Fruit fly (Drosophila melanogaster) whole organism, embryonic: ENCODE data around the gene Hand.

Experiments
- CG10543 ChIP-seq: fragments of 200-800 bp; sonication (Bioruptor generic); optimal IDR thresholded peaks from 3 replicates; lab custom pipeline; 2017; ENCODE audit warnings: missing biosample characterization, mild to moderate bottlenecking, missing genetic modification characterization, moderate library complexity
- CG10565 ChIP-seq: fragments of 200-800 bp; sonication (Bioruptor generic); optimal IDR thresholded peaks from 3 replicates; lab custom pipeline; 2016; ENCODE audit warnings: missing biosample characterization, mild to moderate bottlenecking, missing genetic modification characterization
- CG10979 ChIP-seq: fragments of 200-800 bp; sonication (Bioruptor generic); optimal IDR thresholded peaks from 2 replicates; lab custom pipeline; 2018; ENCODE audit warnings: missing biosample characterization, mild to moderate bottlenecking, missing genetic modification characterization, moderate library complexity
- CG11695 ChIP-seq: fragments of 200-800 bp; sonication (Bioruptor generic); IDR thresholded peaks from 3 replicates; pipeline ENCODE4 v1.3.6; 2022; ENCODE audit warnings: missing biosample characterization, missing genetic modification characterization
- CG12071 ChIP-seq: fragments of 200-800 bp; sonication (Bioruptor generic); optimal IDR thresholded peaks from 3 replicates; lab custom pipeline; 2018; ENCODE audit warnings: missing biosample characterization, mild to moderate bottlenecking, missing genetic modification characterization
- CG13123 ChIP-seq: fragments of 200-800 bp; sonication (Bioruptor generic); optimal IDR thresholded peaks from 2 replicates; lab custom pipeline; 2016; ENCODE audit warnings: missing biosample characterization, missing genetic modification characterization
- CG13296 ChIP-seq: fragments of 200-800 bp; sonication (Bioruptor generic); optimal IDR thresholded peaks from 3 replicates; lab custom pipeline; 2018; ENCODE audit warnings: missing biosample characterization, mild to moderate bottlenecking, missing genetic modification characterization
- CG13894 ChIP-seq: fragments of 200-800 bp; sonication (Bioruptor generic); optimal IDR thresholded peaks from 3 replicates; lab custom pipeline; 2018; ENCODE audit warnings: missing biosample characterization, mild to moderate bottlenecking, missing genetic modification characterization, moderate library complexity
- CG15011 ChIP-seq: fragments of 200-800 bp; sonication (Bioruptor generic); optimal IDR thresholded peaks from 3 replicates; lab custom pipeline; 2018; ENCODE audit warnings: missing biosample characterization, mild to moderate bottlenecking, missing genetic modification characterization
- CG17385 ChIP-seq: fragments of 200-800 bp; sonication (Bioruptor generic); optimal IDR thresholded peaks from 3 replicates; lab custom pipeline; 2018; ENCODE audit warnings: missing biosample characterization, mild to moderate bottlenecking, missing genetic modification characterization
- CG1792 ChIP-seq: fragments of 200-800 bp; sonication (Bioruptor generic); optimal IDR thresholded peaks from 2 replicates; lab custom pipeline; 2016; ENCODE audit warnings: missing biosample characterization, missing genetic modification characterization
- CG18011 ChIP-seq: fragments of 200-800 bp; sonication (Bioruptor generic); optimal IDR thresholded peaks from 2 replicates; lab custom pipeline; 2017; ENCODE audit warnings: missing biosample characterization, missing genetic modification characterization, mild to moderate bottlenecking, moderate library complexity, missing genotype
- CG2120 ChIP-seq: fragments of 200-800 bp; sonication (Bioruptor generic); optimal IDR thresholded peaks from 3 replicates; lab custom pipeline; 2016; ENCODE audit warnings: missing biosample characterization, missing genetic modification characterization
- CG2202 ChIP-seq: fragments of 200-800 bp; sonication (Bioruptor generic); optimal IDR thresholded peaks from 2 replicates; lab custom pipeline; 2018; ENCODE audit warnings: missing biosample characterization, mild to moderate bottlenecking, missing genetic modification characterization
- CG30403 ChIP-seq: fragments of 200-800 bp; sonication (Bioruptor generic); optimal IDR thresholded peaks from 3 replicates; lab custom pipeline; 2016; ENCODE audit warnings: missing biosample characterization, missing genetic modification characterization
- CG31388 ChIP-seq: fragments of 200-800 bp; sonication (Bioruptor generic); optimal IDR thresholded peaks from 2 replicates; lab custom pipeline; 2016; ENCODE audit warnings: missing biosample characterization, missing genetic modification characterization
- CG3847 ChIP-seq: fragments of 200-800 bp; sonication (Bioruptor generic); IDR thresholded peaks from 2 replicates; pipeline ENCODE4 v1.3.6; 2022; ENCODE audit warnings: missing biosample characterization, missing genetic modification characterization
- CG5245 ChIP-seq: fragments of 200-800 bp; sonication (Bioruptor generic); optimal IDR thresholded peaks from 3 replicates; lab custom pipeline; 2016; ENCODE audit warnings: missing biosample characterization, missing genetic modification characterization
- CG6765 ChIP-seq: fragments of 200-800 bp; sonication (Bioruptor generic); optimal IDR thresholded peaks from 3 replicates; lab custom pipeline; 2017; ENCODE audit warnings: missing biosample characterization, mild to moderate bottlenecking, missing genetic modification characterization
- CG6791 ChIP-seq: fragments of 200-800 bp; sonication (Bioruptor generic); IDR thresholded peaks from 3 replicates; pipeline ENCODE4 v1.3.6; 2022; ENCODE audit warnings: missing biosample characterization, missing genetic modification characterization; ENCODE audit not compliant: partially characterized antibody
- CG7556 ChIP-seq: fragments of 200-800 bp; sonication (Bioruptor generic); optimal IDR thresholded peaks from 2 replicates; lab custom pipeline; 2017; ENCODE audit warnings: missing biosample characterization, mild to moderate bottlenecking, missing genetic modification characterization
- CG7928 ChIP-seq: fragments of 200-800 bp; sonication (Bioruptor generic); optimal IDR thresholded peaks from 2 replicates; lab custom pipeline; 2017; ENCODE audit warnings: missing biosample characterization, mild to moderate bottlenecking, missing genetic modification characterization
- CG7963 ChIP-seq: fragments of 200-800 bp; sonication (Bioruptor generic); IDR thresholded peaks from 3 replicates; pipeline ENCODE4 v1.3.6; 2022; ENCODE audit warnings: missing biosample characterization, missing genetic modification characterization; ENCODE audit not compliant: partially characterized antibody
- CG7987 ChIP-seq: fragments of 200-800 bp; sonication (Bioruptor generic); optimal IDR thresholded peaks from 2 replicates; lab custom pipeline; 2018; ENCODE audit warnings: missing biosample characterization, mild to moderate bottlenecking, missing genetic modification characterization, moderate library complexity
- E2f1 ChIP-seq: fragments of 200-800 bp; sonication (Bioruptor generic); IDR thresholded peaks from 2 replicates; pipeline ENCODE4 v1.3.6; 2022; ENCODE audit warnings: missing biosample characterization, missing genetic modification characterization
- Eip74EF ChIP-seq, 2 experiments: fragments of 200-800 bp in 1 of 2; fragments of >200 bp in 1 of 2; sonication (Bioruptor generic) in 1 of 2; optimal IDR thresholded peaks; 2 replicates each; lab custom pipeline; 2017 to 2019; ENCODE audit warnings: missing biosample characterization in 2 of 2, missing genetic modification characterization in 2 of 2, mild to moderate bottlenecking in 1 of 2, moderate library complexity in 1 of 2
- Fer3 ChIP-seq: fragments of 200-800 bp; sonication (Bioruptor generic); optimal IDR thresholded peaks from 2 replicates; lab custom pipeline; 2018; ENCODE audit warnings: missing biosample characterization, mild to moderate bottlenecking, missing genetic modification characterization, moderate library complexity
- Hmr ChIP-seq: fragments of 200-800 bp; sonication (Bioruptor generic); optimal IDR thresholded peaks from 3 replicates; lab custom pipeline; 2017; ENCODE audit warnings: mild to moderate bottlenecking, missing biosample characterization, missing genetic modification reagents, missing genetic modification characterization
- Lhr ChIP-seq: fragments of 200-800 bp; sonication (Bioruptor generic); optimal IDR thresholded peaks from 3 replicates; lab custom pipeline; 2017; ENCODE audit warnings: mild to moderate bottlenecking, missing biosample characterization, missing genetic modification reagents, missing genetic modification characterization
- MBD-R2 ChIP-seq: fragments of 200-800 bp; sonication (Bioruptor generic); IDR thresholded peaks from 2 replicates; pipeline ENCODE4 v1.3.6; 2022; ENCODE audit warnings: missing biosample characterization, missing genetic modification characterization
- Nf-YA ChIP-seq: fragments of 200-800 bp; sonication (Bioruptor generic); IDR thresholded peaks from 2 replicates; pipeline ENCODE4 v1.3.6; 2022; ENCODE audit warnings: missing biosample characterization, missing genetic modification characterization
- Sox100B ChIP-seq: fragments of 200-800 bp; sonication (Bioruptor generic); optimal IDR thresholded peaks from 3 replicates; lab custom pipeline; 2018; ENCODE audit warnings: missing biosample characterization, mild to moderate bottlenecking, missing genetic modification characterization
- Spps ChIP-seq: fragments of 200-800 bp; sonication (Bioruptor generic); optimal IDR thresholded peaks from 2 replicates; lab custom pipeline; 2018; ENCODE audit warnings: missing biosample characterization, mild to moderate bottlenecking, missing genetic modification characterization
- Xbp1 ChIP-seq: fragments of 200-800 bp; sonication (Bioruptor generic); optimal IDR thresholded peaks from 3 replicates; lab custom pipeline; 2016; ENCODE audit warnings: missing biosample characterization, mild to moderate bottlenecking, missing genetic modification characterization
- al ChIP-seq: fragments of 200-800 bp; sonication (Bioruptor generic); IDR thresholded peaks from 2 replicates; pipeline ENCODE4 v1.3.6; 2022; ENCODE audit warnings: missing biosample characterization, missing genetic modification characterization
- cato ChIP-seq: fragments of 200-800 bp; sonication (Bioruptor generic); optimal IDR thresholded peaks from 2 replicates; lab custom pipeline; 2016; ENCODE audit warnings: missing biosample characterization, missing genetic modification characterization, borderline replicate concordance
- caup ChIP-seq: fragments of 200-800 bp; sonication (Bioruptor generic); optimal IDR thresholded peaks from 3 replicates; lab custom pipeline; 2017; ENCODE audit warnings: missing biosample characterization, mild to moderate bottlenecking, missing genetic modification characterization, moderate library complexity; ENCODE audit not compliant: severe bottlenecking
- chinmo ChIP-seq: fragments of 200-800 bp; sonication (Bioruptor generic); IDR thresholded peaks from 4 replicates; pipeline ENCODE4 v1.3.6; 2022; ENCODE audit warnings: missing biosample characterization, missing genetic modification characterization; ENCODE audit not compliant: partially characterized antibody
- chn ChIP-seq: fragments of 200-800 bp; sonication (Bioruptor generic); optimal IDR thresholded peaks from 2 replicates; lab custom pipeline; 2016; ENCODE audit warnings: missing biosample characterization, missing genetic modification characterization
- da ChIP-seq: fragments of 200-800 bp; sonication (Bioruptor generic); optimal IDR thresholded peaks from 2 replicates; lab custom pipeline; 2016; ENCODE audit warnings: missing biosample characterization, missing genetic modification characterization
- eyg ChIP-seq: fragments of 200-800 bp; sonication (Bioruptor generic); optimal IDR thresholded peaks from 3 replicates; lab custom pipeline; 2016; ENCODE audit warnings: missing biosample characterization, missing genetic modification characterization
- grau ChIP-seq: fragments of 200-800 bp; optimal IDR thresholded peaks from 3 replicates; lab custom pipeline; 2019; ENCODE audit warnings: missing biosample characterization, mild to moderate bottlenecking, missing genetic modification characterization, moderate library complexity
- lilli ChIP-seq: fragments of 200-800 bp; sonication (Bioruptor generic); optimal IDR thresholded peaks from 3 replicates; lab custom pipeline; 2016; ENCODE audit warnings: missing biosample characterization, missing genetic modification characterization
- lmd ChIP-seq: fragments of 200-800 bp; sonication (Bioruptor generic); IDR thresholded peaks from 2 replicates; pipeline ENCODE4 v1.3.6; 2022; ENCODE audit warnings: missing biosample characterization, missing genetic modification characterization
- nau ChIP-seq: fragments of 200-800 bp; sonication (Bioruptor generic); optimal IDR thresholded peaks from 3 replicates; lab custom pipeline; 2017; ENCODE audit warnings: missing biosample characterization, mild to moderate bottlenecking, missing genetic modification characterization, missing genetic modification reagents
- pita ChIP-seq: fragments of 200-800 bp; sonication (Bioruptor generic); optimal IDR thresholded peaks from 2 replicates; lab custom pipeline; 2017; ENCODE audit warnings: missing biosample characterization, mild to moderate bottlenecking, missing genetic modification characterization
- psq ChIP-seq: fragments of 200-800 bp; sonication (Bioruptor generic); optimal IDR thresholded peaks from 2 replicates; lab custom pipeline; 2017; ENCODE audit warnings: missing biosample characterization, missing genetic modification characterization
- tin ChIP-seq: fragments of 200-800 bp; sonication (Bioruptor generic); optimal IDR thresholded peaks from 3 replicates; lab custom pipeline; 2016; ENCODE audit warnings: missing biosample characterization, missing genetic modification characterization
- vvl ChIP-seq: fragments of 200-800 bp; sonication (Bioruptor generic); IDR thresholded peaks from 2 replicates; pipeline ENCODE4 v1.3.6; 2022; ENCODE audit warnings: missing biosample characterization, missing genetic modification characterization

Hand gene

dm6 chr2L:10339212-10339721 is 44.1 kb upstream of the Hand start, which contains the start of gene SamDC (continued):
- TF ChIP-seq chinmo (GFP tag; lab: Robert Waterston, UW) (peak; percentile 90; the same call in 3 of the 4 replicates), grau (peak; percentile 62), MBD-R2 (GFP tag; lab: Robert Waterston, UW) (peak; percentile 78), CG15011 (GFP tag; lab: Kevin White, UChicago) (no peak), eyg (GFP tag; lab: Kevin White, UChicago) (peak; percentile 18), CG30403 (peak; percentile 55), Lhr (GFP tag; lab: Kevin White, UChicago) (peak; percentile 79), CG17385 (GFP tag; lab: Kevin White, UChicago) (peak; percentile 48), CG11695 (0 out of 3 replicates have a peak, but pooled peaks have one; percentile 39), CG7963 (GFP tag; lab: Robert Waterston, UW) (peak; percentile 76), psq (GFP tag; lab: Kevin White, UChicago) (peak; percentile 38), CG31388 (GFP tag; lab: Kevin White, UChicago) (no peak), da (no peak), CG10565 (no peak), CG10543 (GFP tag; lab: Kevin White, UChicago) (no peak), CG1792 (GFP tag; lab: Kevin White, UChicago) (no peak), chn (GFP tag; lab: Kevin White, UChicago) (peak; percentile 10), Nf-YA (no peak), CG6765 (GFP tag; lab: Kevin White, UChicago) (peak; percentile 31), CG13296 (no peak), CG7928 (GFP tag; lab: Kevin White, UChicago) (no peak), Hmr (peak; percentile 75), CG2202 (tag; lab: Kevin White, UChicago) (no peak), CG3847 (GFP tag; lab: Robert Waterston, UW) (no peak; the same call in none of the 2 replicates), tin (GFP tag; lab: Kevin White, UChicago) (peak; percentile 13), Sox100B (GFP tag; lab: Kevin White, UChicago) (peak; percentile 17), vvl (GFP tag; lab: Robert Waterston, UW) (peak; percentile 75), E2f1 (GFP tag; lab: Robert Waterston, UW) (no peak), al (GFP tag; lab: Robert Waterston, UW) (0 out of 2 replicates have a peak, but pooled peaks have one; percentile 21), lilli (GFP tag; lab: Kevin White, UChicago) (peak; percentile 52), pita (GFP tag; lab: Kevin White, UChicago) (no peak), CG7987 (GFP tag; lab: Kevin White, UChicago) (peak; percentile 21), lmd (GFP tag; lab: Robert Waterston, UW) (no peak; the same call in 1 of the 2 replicates), CG10979 (tag; lab: Kevin White, UChicago) (peak; percentile 16), Fer3 (peak; percentile 34), Xbp1 (GFP tag; lab: Kevin White, UChicago) (peak; percentile 51), CG5245 (GFP tag; lab: Kevin White, UChicago) (peak; percentile 14), CG13123 (peak; percentile 12), CG13894 (tag; lab: Kevin White, UChicago) (peak; percentile 66), Spps (no peak), CG6791 (GFP tag; lab: Robert Waterston, UW) (peak; percentile 87), CG18011 (no peak), CG2120 (GFP tag; lab: Kevin White, UChicago) (peak; percentile 37), caup (GFP tag; lab: Kevin White, UChicago) (peak; percentile 45), Eip74EF (GFP tag; optimal IDR thresholded peaks at IDR 0.05; lab: Kevin White, UChicago) (peak in 1 of 2 experiments; percentile 94), nau (no peak), CG12071 (GFP tag; lab: Kevin White, UChicago) (no peak), cato (no peak), CG7556 (peak; percentile 21)
